Fruit fly (Drosophila melanogaster) whole organism, adult: ENCODE data around the gene janB.

ENCODE experiments used
- CG11617 ChIP-seq: fragments of 200-800 bp; sonication (Bioruptor generic); optimal IDR thresholded peaks from 2 replicates; lab custom pipeline; 2017; ENCODE audit warnings: mild to moderate bottlenecking, missing biosample characterization, missing genetic modification reagents, missing genetic modification characterization
- CG12768 ChIP-seq: fragments of 200-800 bp; sonication (Bioruptor generic); optimal IDR thresholded peaks from 2 replicates; lab custom pipeline; 2017; ENCODE audit warnings: missing biosample characterization, missing genetic modification characterization, mild to moderate bottlenecking, moderate library complexity, missing genetic modification reagents
- CG1620 ChIP-seq: fragments of 200-800 bp; sonication (Bioruptor generic); optimal IDR thresholded peaks from 2 replicates; lab custom pipeline; 2016; ENCODE audit warnings: missing biosample characterization, missing genetic modification characterization
- CG33017 ChIP-seq: fragments of 200-800 bp; sonication (Bioruptor generic); optimal IDR thresholded peaks from 2 replicates; lab custom pipeline; 2018; ENCODE audit warnings: missing biosample characterization, mild to moderate bottlenecking, missing genetic modification characterization, moderate library complexity
- CG7045 ChIP-seq: fragments of 200-800 bp; sonication (Bioruptor generic); optimal IDR thresholded peaks from 2 replicates; lab custom pipeline; 2017; ENCODE audit warnings: missing biosample characterization, mild to moderate bottlenecking, missing genetic modification characterization
- Clk ChIP-seq: fragments of 200-800 bp; sonication (Bioruptor generic); optimal IDR thresholded peaks from 2 replicates; lab custom pipeline; 2017; ENCODE audit warnings: missing biosample characterization, missing genetic modification characterization
- Hr96 ChIP-seq: fragments of 200-800 bp; sonication (Bioruptor generic); optimal IDR thresholded peaks from 2 replicates; lab custom pipeline; 2016; ENCODE audit warnings: missing biosample characterization, missing genetic modification characterization
- Mnt ChIP-seq: fragments of 200-800 bp; sonication (Bioruptor generic); optimal IDR thresholded peaks from 2 replicates; lab custom pipeline; 2016; ENCODE audit warnings: missing biosample characterization, mild to moderate bottlenecking, missing genetic modification characterization
- bab1 ChIP-seq: fragments of 200-800 bp; sonication (Bioruptor generic); optimal IDR thresholded peaks from 3 replicates; lab custom pipeline; 2019; ENCODE audit warnings: missing biosample characterization, mild to moderate bottlenecking, missing genetic modification characterization, moderate library complexity
- cnc ChIP-seq, 2 experiments: fragments of >200 bp; optimal IDR thresholded peaks; 2 replicates each; lab custom pipeline; 2017
- kay ChIP-seq: fragments of 200-800 bp; sonication (Bioruptor generic); peaks from one replicate; lab custom pipeline; 2016; ENCODE audit warnings: missing biosample characterization, missing genetic modification characterization, borderline replicate concordance
- ovo ChIP-seq: fragments of 200-800 bp; sonication (Bioruptor generic); optimal IDR thresholded peaks from 2 replicates; lab custom pipeline; 2016; ENCODE audit warnings: missing biosample characterization, missing genetic modification characterization
- pad ChIP-seq: fragments of 200-800 bp; sonication (Bioruptor generic); optimal IDR thresholded peaks from 3 replicates; lab custom pipeline; 2017; ENCODE audit warnings: missing biosample characterization, missing genetic modification characterization, mild to moderate bottlenecking, moderate library complexity, missing genetic modification reagents
- toe ChIP-seq: fragments of 200-800 bp; sonication (Bioruptor generic); optimal IDR thresholded peaks from 2 replicates; lab custom pipeline; 2016; ENCODE audit warnings: missing biosample characterization, missing genetic modification characterization

DNA sequence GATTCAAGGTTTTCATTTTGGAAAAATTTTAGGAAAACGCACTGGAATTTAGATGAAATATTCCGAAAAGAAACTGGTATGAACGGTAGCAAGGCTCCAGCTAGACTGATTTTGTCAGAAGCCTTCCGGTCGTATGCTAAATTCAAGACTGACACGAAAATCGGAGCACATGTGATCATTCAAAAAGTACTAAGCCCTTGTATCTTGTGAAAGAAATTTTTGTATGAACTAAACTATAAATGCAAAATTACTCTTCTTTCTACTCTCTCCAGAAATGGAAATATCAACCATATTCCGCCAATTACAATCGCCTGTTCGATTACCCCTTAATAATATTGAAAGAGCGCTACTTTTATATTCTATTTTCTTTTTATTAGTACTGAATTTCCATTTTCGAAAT is 898 bp downstream of the janB start, which contains the start of gene ocn:
- TF ChIP-seq toe (GFP tag; lab: Kevin White, UChicago) (no peak), pad (GFP tag; lab: Kevin White, UChicago) (no peak), CG7045 (GFP tag; lab: Kevin White, UChicago) (no peak), kay (GFP tag; lab: Kevin White, UChicago) (no peak), ovo (GFP tag; lab: Kevin White, UChicago) (no peak), Clk (GFP tag; lab: Kevin White, UChicago) (no peak), cnc (optimal IDR thresholded peaks at IDR 0.05; lab: Kevin White, UChicago) (no peak), Hr96 (GFP tag; lab: Kevin White, UChicago) (no peak), CG12768 (GFP tag; lab: Kevin White, UChicago) (no peak), CG33017 (tag; lab: Kevin White, UChicago) (no peak), Mnt (no peak), CG1620 (GFP tag; lab: Kevin White, UChicago) (no peak), bab1 (GFP tag; lab: Kevin White, UChicago) (no peak), CG11617 (GFP tag; lab: Kevin White, UChicago) (no peak)
